Worm (Caenorhabditis elegans) whole organism, L4/young adult: ENCODE results near the gene clec-142.

Experiments used
- dao-5 ChIP-seq: sonication (generic microtip); optimal IDR thresholded peaks from 2 replicates; lab custom pipeline; 2016; ENCODE audit warnings: missing genotype, missing genetic modification characterization, moderate library complexity, missing compliant biosample characterization
- him-1 ChIP-seq: sonication (generic microtip); optimal IDR thresholded peaks from 2 replicates; lab custom pipeline; 2016; ENCODE audit warnings: missing genotype, missing genetic modification reagents, missing genetic modification characterization, missing compliant biosample characterization

DNA sequence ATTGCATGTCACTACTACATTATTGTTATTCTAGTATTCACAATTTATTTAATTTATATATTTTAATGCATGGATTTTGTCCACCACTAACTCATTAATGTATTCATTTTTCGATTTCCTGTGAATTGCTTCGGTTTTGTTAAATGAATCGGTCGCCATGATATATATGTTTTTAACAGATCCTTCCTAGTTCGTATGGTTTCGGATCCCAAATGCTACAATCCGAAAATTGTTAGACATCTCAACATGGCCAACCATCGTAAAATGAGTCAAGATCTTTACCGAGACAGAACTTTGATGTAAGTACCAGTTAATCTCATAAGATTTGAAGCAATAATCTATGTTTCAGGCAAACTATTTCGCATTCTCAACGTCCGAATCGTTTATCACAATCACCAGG, 5.4 kb upstream of the clec-142 start:
- TF ChIP-seq dao-5 (tag; lab: Kevin White, UChicago) (no peak), him-1 (tag; lab: Kevin White, UChicago) (no peak)
